Worm (Caenorhabditis elegans): Measurements from ENCODE around the gene unc-44.

- TF ChIP-seq mdl-1 (tag; optimal IDR thresholded peaks at IDR 0.05) (no peak), ZK546.5 (tag; optimal IDR thresholded peaks at IDR 0.05) (no peak), R02D3.7 (tag; optimal IDR thresholded peaks at IDR 0.05) (no peak), zag-1 (tag; optimal IDR thresholded peaks at IDR 0.05) (no peak), lin-13 (GFP tag; optimal IDR thresholded peaks at IDR 0.05) (no peak), ama-1 (optimal IDR thresholded peaks at IDR 0.05) (no peak)
These were observed 34.7 kb upstream of the unc-44 start for ce11 chrIV:5940608-5941007.

All from whole organism, L2 larva.